Worm (Caenorhabditis elegans): ENCODE measurements around the gene pak-2.
A peak's percentile ranks its signal among the peaks of the same experiment; 100 is the strongest.

pak-2 gene

ce11 chrV:11012419-11012818 is 26.8 kb downstream of the pak-2 start, which contains the start of gene C13G3.1:
C13G3.1 (minus strand) TSS chrV:11012465.
- TF ChIP-seq ZK546.5 (tag; optimal IDR thresholded peaks at IDR 0.05) (no peak), hmg-11 (tag; optimal IDR thresholded peaks at IDR 0.05) (no peak), sea-2 (GFP tag; optimal IDR thresholded peaks at IDR 0.05) (no peak), fos-1 (tag; optimal IDR thresholded peaks at IDR 0.05) (no peak), nhr-25 (tag; optimal IDR thresholded peaks at IDR 0.05) (peak; percentile 3)

ce11 chrV:11011807-11012206 is 27.4 kb downstream of the pak-2 start:
- TF ChIP-seq ztf-11 (tag; optimal IDR thresholded peaks at IDR 0.05) (no peak), nfya-1 (tag; optimal IDR thresholded peaks at IDR 0.05; ENCODE audit: insufficient read depth) (no peak), nhr-25 (tag; optimal IDR thresholded peaks at IDR 0.05) (peak; percentile 10)

ce11 chrV:11010768-11011167 is 28.5 kb downstream of the pak-2 start:
- no peak for TF ChIP-seq nfya-1 (tag; optimal IDR thresholded peaks at IDR 0.05; ENCODE audit: insufficient read depth)

- TF ChIP-seq jun-1 (tag; optimal IDR thresholded peaks at IDR 0.05) (peak; percentile 40), nhr-77 (tag; optimal IDR thresholded peaks at IDR 0.05) (no peak), pqm-1 (tag; optimal IDR thresholded peaks at IDR 0.05) (peak; percentile 74), nhr-76 (tag; optimal IDR thresholded peaks at IDR 0.05) (no peak), elt-2 (tag; optimal IDR thresholded peaks at IDR 0.05) (peak; percentile 92), nhr-67 (tag; optimal IDR thresholded peaks at IDR 0.05) (no peak), elt-1 (tag; optimal IDR thresholded peaks at IDR 0.05) (no peak)
These were observed 30.1 kb downstream of the pak-2 start for ce11 chrV:11009124-11009524.

ce11 chrV:11007651-11008050 is 31.6 kb downstream of the pak-2 start:
- no peak for TF ChIP-seq ztf-4 (tag; optimal IDR thresholded peaks at IDR 0.05)
- TF ChIP-seq pqm-1 (tag; optimal IDR thresholded peaks at IDR 0.05): peak; percentile 24
- TF ChIP-seq pha-4 (tag; optimal IDR thresholded peaks at IDR 0.05): no peak
- TF ChIP-seq elt-3 (tag; optimal IDR thresholded peaks at IDR 0.05): no peak
- TF ChIP-seq ztf-11 (tag; optimal IDR thresholded peaks at IDR 0.05): no peak
- no peak for TF ChIP-seq mml-1 (tag; optimal IDR thresholded peaks at IDR 0.05)
- peak; percentile 44 for TF ChIP-seq jun-1 (tag; optimal IDR thresholded peaks at IDR 0.05)
- TF ChIP-seq nfya-1 (tag; optimal IDR thresholded peaks at IDR 0.05; ENCODE audit: insufficient read depth): no peak
- TF ChIP-seq elt-2 (tag; optimal IDR thresholded peaks at IDR 0.05): peak; percentile 80

ce11 chrV:11004094-11004493 is 35.1 kb downstream of the pak-2 start:
- no peak for TF ChIP-seq mdl-1 (tag; optimal IDR thresholded peaks at IDR 0.05)

- TF ChIP-seq egl-5 (tag; optimal IDR thresholded peaks at IDR 0.05) (no peak), unc-62 (GFP tag; optimal IDR thresholded peaks at IDR 0.05) (no peak), hmg-11 (tag; optimal IDR thresholded peaks at IDR 0.05) (no peak), ceh-28 (tag; optimal IDR thresholded peaks at IDR 0.05) (no peak), ceh-82 (tag; optimal IDR thresholded peaks at IDR 0.05) (no peak), nhr-237 (tag; optimal IDR thresholded peaks at IDR 0.05) (no peak), tbx-2 (tag; optimal IDR thresholded peaks at IDR 0.05) (no peak)
These were observed 36.8 kb downstream of the pak-2 start, which contains the start of gene F53B7.4 for ce11 chrV:11002434-11002833. F53B7.4 (minus strand) TSS chrV:11002534.

ce11 chrV:11000650-11001049 is 38.6 kb downstream of the pak-2 start, which contains the start of gene isy-1:
isy-1 (minus strand) TSS chrV:11000699.
- TF ChIP-seq fkh-2 (tag; optimal IDR thresholded peaks at IDR 0.05): no peak
- TF ChIP-seq pha-4 (tag; optimal IDR thresholded peaks at IDR 0.05): peak; percentile 94
- TF ChIP-seq nfya-1 (tag; optimal IDR thresholded peaks at IDR 0.05; ENCODE audit: insufficient read depth): peak; percentile 81
- TF ChIP-seq lsy-12 (tag; optimal IDR thresholded peaks at IDR 0.05): no peak
- TF ChIP-seq R02D3.7 (tag; optimal IDR thresholded peaks at IDR 0.05): peak; percentile 29
- no peak for TF ChIP-seq unc-39 (tag; optimal IDR thresholded peaks at IDR 0.05)
- peak; percentile 12 for TF ChIP-seq nhr-43 (tag; optimal IDR thresholded peaks at IDR 0.05; ENCODE audit: poor library complexity, severe bottlenecking)
- no peak for TF ChIP-seq ztf-11 (tag; optimal IDR thresholded peaks at IDR 0.05)
- no peak for TF ChIP-seq nhr-28 (tag; optimal IDR thresholded peaks at IDR 0.05)
- no peak for TF ChIP-seq pqm-1 (tag; optimal IDR thresholded peaks at IDR 0.05)
- no peak for TF ChIP-seq ZK546.5 (tag; optimal IDR thresholded peaks at IDR 0.05)
- TF ChIP-seq ceh-82 (tag; optimal IDR thresholded peaks at IDR 0.05): no peak
- no peak for TF ChIP-seq ztf-4 (tag; optimal IDR thresholded peaks at IDR 0.05)
- TF ChIP-seq egl-27 (tag; optimal IDR thresholded peaks at IDR 0.05): no peak
- peak; percentile 95 for TF ChIP-seq lin-15B (tag; optimal IDR thresholded peaks at IDR 0.05)
- TF ChIP-seq nhr-23 (tag; optimal IDR thresholded peaks at IDR 0.05): no peak
- no peak for TF ChIP-seq skn-1 (tag; optimal IDR thresholded peaks at IDR 0.05)
- TF ChIP-seq egl-5 (tag; optimal IDR thresholded peaks at IDR 0.05): peak; percentile 41
- TF ChIP-seq nhr-25 (tag; optimal IDR thresholded peaks at IDR 0.05): peak; percentile 45
- no peak for TF ChIP-seq nhr-12 (tag; optimal IDR thresholded peaks at IDR 0.05)
- TF ChIP-seq daf-12 (tag; optimal IDR thresholded peaks at IDR 0.05): no peak
- peak; percentile 22 for TF ChIP-seq fkh-10 (GFP tag; optimal IDR thresholded peaks at IDR 0.05)
- no peak for TF ChIP-seq elt-3 (tag; optimal IDR thresholded peaks at IDR 0.05)

All from whole organism, L3 larva.